Fruit fly (Drosophila melanogaster): ENCODE data around the gene CG9192.

Gene CG9192

DNA sequence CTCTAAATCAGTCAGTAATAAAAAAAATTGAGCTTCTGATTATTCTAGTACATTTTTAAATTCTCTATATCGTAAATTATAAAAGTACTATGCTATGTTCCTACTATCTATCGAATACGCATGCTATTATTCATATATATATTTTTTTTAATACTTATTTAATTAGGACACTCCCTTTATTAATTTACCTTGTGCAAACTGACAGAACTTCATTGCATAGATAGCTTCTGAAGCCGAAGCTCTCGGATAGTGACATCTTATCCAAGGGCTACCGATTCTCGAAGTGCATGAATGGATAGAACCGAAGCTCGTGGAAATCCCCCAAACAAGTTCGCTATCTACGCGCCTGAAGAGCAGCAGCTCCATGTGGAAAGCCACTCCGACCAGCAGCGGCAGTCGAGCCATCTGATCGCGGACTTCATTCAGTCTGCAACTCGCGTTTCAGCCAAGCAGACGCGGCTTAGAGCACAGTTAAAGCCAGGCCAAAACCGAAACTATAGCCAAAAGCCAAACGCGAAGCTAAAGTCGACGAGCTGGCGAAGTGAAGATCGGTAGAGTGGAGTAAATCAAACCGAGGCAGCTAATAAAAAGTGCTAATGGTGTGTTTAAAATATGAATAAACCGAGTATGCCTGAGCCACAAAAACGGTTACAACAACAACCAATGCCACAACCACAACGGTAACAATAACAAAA is 37.6 kb downstream of the CG9192 start, which contains the start of gene mwh (continued):
- TF ChIP-seq CG12104 (GFP tag; optimal IDR thresholded peaks at IDR 0.05) (no peak), en (GFP tag; optimal IDR thresholded peaks at IDR 0.05) (no peak), mld (GFP tag; IDR thresholded peaks at IDR 0.05; ENCODE audit: partially characterized antibody) (no peak), Ets97D (GFP tag; optimal IDR thresholded peaks at IDR 0.05) (no peak), CG4360 (GFP tag; IDR thresholded peaks at IDR 0.05) (no peak), NC2α (GFP tag; optimal IDR thresholded peaks at IDR 0.05) (no peak), CG8290 (GFP tag; optimal IDR thresholded peaks at IDR 0.05) (no peak), CG8290 (tag; optimal IDR thresholded peaks at IDR 0.05) (peak in 1 of 2 experiments; percentile 4), bsh (GFP tag; optimal IDR thresholded peaks at IDR 0.05) (no peak), ttk (GFP tag; IDR thresholded peaks at IDR 0.05) (no peak), CG7928 (GFP tag; optimal IDR thresholded peaks at IDR 0.05) (no peak), Oli (tag; optimal IDR thresholded peaks at IDR 0.05) (no peak), rib (GFP tag; IDR thresholded peaks at IDR 0.05) (no peak), inv (GFP tag; IDR thresholded peaks at IDR 0.05; ENCODE audit: partially characterized antibody) (no peak), CG10462 (GFP tag; optimal IDR thresholded peaks at IDR 0.05) (no peak), CG12391 (tag; optimal IDR thresholded peaks at IDR 0.05) (no peak), Taf1 (GFP tag; IDR thresholded peaks at IDR 0.05) (no peak), CG8089 (GFP tag; optimal IDR thresholded peaks at IDR 0.05) (no peak), CG5180 (GFP tag; optimal IDR thresholded peaks at IDR 0.05) (peak; percentile 66), fru (optimal IDR thresholded peaks at IDR 0.05) (no peak), H2.0 (GFP tag; IDR thresholded peaks at IDR 0.05) (no peak), wek (GFP tag; optimal IDR thresholded peaks at IDR 0.05) (no peak), unpg (GFP tag; optimal IDR thresholded peaks at IDR 0.05) (no peak), CrebB (tag; optimal IDR thresholded peaks at IDR 0.05) (no peak), Max (GFP tag; optimal IDR thresholded peaks at IDR 0.05) (no peak), CG9817 (tag; optimal IDR thresholded peaks at IDR 0.05) (no peak), hth (optimal IDR thresholded peaks at IDR 0.05) (no peak), CG13424 (tag; optimal IDR thresholded peaks at IDR 0.05) (no peak), Vsx1 (GFP tag; optimal IDR thresholded peaks at IDR 0.05) (peak; percentile 54), phol (tag; optimal IDR thresholded peaks at IDR 0.05) (no peak), oc (tag; optimal IDR thresholded peaks at IDR 0.05) (peak; percentile 10), CG31441 (GFP tag; IDR thresholded peaks at IDR 0.05) (no peak), D19B (GFP tag; optimal IDR thresholded peaks at IDR 0.05) (no peak), Nf-YB (GFP tag; optimal IDR thresholded peaks at IDR 0.05) (no peak), CG17568 (GFP tag; optimal IDR thresholded peaks at IDR 0.05) (no peak), CG11695 (GFP tag; IDR thresholded peaks at IDR 0.05) (no peak), CG1024 (GFP tag; IDR thresholded peaks at IDR 0.05) (no peak), Ptx1 (GFP tag; IDR thresholded peaks at IDR 0.05) (no peak), luna (GFP tag; optimal IDR thresholded peaks at IDR 0.05) (no peak), CG16779 (GFP tag; IDR thresholded peaks at IDR 0.05) (no peak), CG33557 (GFP tag; optimal IDR thresholded peaks at IDR 0.05) (no peak)

Measured in whole organism, embryonic.